Worm (Caenorhabditis elegans): ENCODE data around the gene C36A4.11.
"Not testable (repeated sequence)": the region's sequence is repeated elsewhere in the genome, so short reads cannot be mapped to it uniquely, and the experiment has no call there.

Gene C36A4.11

ce11 chrIII:3843514-3843913 is 3.1 kb downstream of the C36A4.11 start, which contains the start of gene C36A4.4:
TSS of gene C36A4.4 (minus strand) at chrIII:3843614.
- not testable (repeated sequence) for TF ChIP-seq hlh-8 (tag; optimal IDR thresholded peaks at IDR 0.05); ceh-18 (tag; optimal IDR thresholded peaks at IDR 0.05); ceh-6 (GFP tag; optimal IDR thresholded peaks at IDR 0.05)

- not testable (repeated sequence) for TF ChIP-seq lim-6 (tag; optimal IDR thresholded peaks at IDR 0.05); C38D4.7 (GFP tag; optimal IDR thresholded peaks at IDR 0.05); nhr-232 (tag; optimal IDR thresholded peaks at IDR 0.05)
Measured at ce11 chrIII:3844746-3845145, 4.4 kb downstream of the C36A4.11 start, which contains the start of gene maph-1.3. TSS of gene maph-1.3 (plus strand) at chrIII:3844893.

- TF ChIP-seq ceh-34 (tag; optimal IDR thresholded peaks at IDR 0.05): peak; percentile 3
Measured at ce11 chrIII:3852030-3852579, 11.7 kb downstream of the C36A4.11 start, which contains the start of gene cyp-25A4. TSS of gene cyp-25A4 (minus strand) at chrIII:3852080.

- TF ChIP-seq ceh-31 (tag; optimal IDR thresholded peaks at IDR 0.05) (peak; percentile 29), ceh-45 (GFP tag; IDR thresholded peaks at IDR 0.05) (0 out of 2 replicates have a peak, but pooled peaks have one; percentile 59)
Measured at ce11 chrIII:3854868-3855267, 14.5 kb downstream of the C36A4.11 start.

- TF ChIP-seq ceh-31 (tag; optimal IDR thresholded peaks at IDR 0.05): peak; percentile 16
Measured at ce11 chrIII:3857007-3857406, 16.6 kb downstream of the C36A4.11 start.

ce11 chrIII:3862918-3863385 is 22.6 kb downstream of the C36A4.11 start, which contains the start of gene brc-1:
TSS of gene brc-1 (minus strand) at chrIII:3862968.
- TF ChIP-seq C38D4.7 (GFP tag; optimal IDR thresholded peaks at IDR 0.05) (no peak), ceh-31 (tag; optimal IDR thresholded peaks at IDR 0.05) (peak; percentile 86), ets-4 (tag; optimal IDR thresholded peaks at IDR 0.05) (no peak), F13H6.1 (tag; optimal IDR thresholded peaks at IDR 0.05) (no peak), unc-3 (GFP tag; conservative IDR thresholded peaks at IDR 0.05) (peak; percentile 57; the same call in 1 of the 2 replicates), unc-3 (tag; optimal IDR thresholded peaks at IDR 0.05) (peak; percentile 60), ceh-30 (tag; optimal IDR thresholded peaks at IDR 0.05) (peak; percentile 38), ceh-2 (tag; optimal IDR thresholded peaks at IDR 0.05) (no peak), lim-6 (tag; optimal IDR thresholded peaks at IDR 0.05) (no peak), unc-86 (tag; optimal IDR thresholded peaks at IDR 0.05) (peak; percentile 50), syd-9 (tag; optimal IDR thresholded peaks at IDR 0.05) (no peak), unc-55 (GFP tag; optimal IDR thresholded peaks at IDR 0.05) (peak; percentile 21), pha-4 (tag; optimal IDR thresholded peaks at IDR 0.05) (no peak), ceh-45 (GFP tag; IDR thresholded peaks at IDR 0.05) (no peak), rnt-1 (tag; optimal IDR thresholded peaks at IDR 0.05) (peak; percentile 44), che-1 (tag; optimal IDR thresholded peaks at IDR 0.05) (no peak), pat-9 (tag; optimal IDR thresholded peaks at IDR 0.05) (peak; percentile 8), tbx-2 (tag; optimal IDR thresholded peaks at IDR 0.05) (peak; percentile 68), ref-2 (tag; optimal IDR thresholded peaks at IDR 0.05) (peak; percentile 54), ceh-48 (tag; optimal IDR thresholded peaks at IDR 0.05) (peak; percentile 49), hlh-15 (tag; optimal IDR thresholded peaks at IDR 0.05) (peak; percentile 11), unc-42 (tag; optimal IDR thresholded peaks at IDR 0.05) (peak; percentile 82), odd-2 (tag; optimal IDR thresholded peaks at IDR 0.05) (no peak), hlh-6 (tag; optimal IDR thresholded peaks at IDR 0.05) (no peak), mec-3 (tag; optimal IDR thresholded peaks at IDR 0.05; ENCODE audit: borderline replicate concordance) (no peak), pha-2 (tag; optimal IDR thresholded peaks at IDR 0.05) (no peak), elt-4 (tag; optimal IDR thresholded peaks at IDR 0.05) (no peak), fkh-6 (tag; optimal IDR thresholded peaks at IDR 0.05) (no peak), ztf-16 (tag; optimal IDR thresholded peaks at IDR 0.05) (peak; percentile 57), gmeb-2 (tag; optimal IDR thresholded peaks at IDR 0.05) (no peak), ceh-34 (tag; optimal IDR thresholded peaks at IDR 0.05) (peak; percentile 77), pax-1 (tag; optimal IDR thresholded peaks at IDR 0.05) (peak; percentile 65), ceh-14 (tag; optimal IDR thresholded peaks at IDR 0.05) (peak; percentile 54), eyg-1 (tag; optimal IDR thresholded peaks at IDR 0.05) (no peak), elt-2 (tag; optimal IDR thresholded peaks at IDR 0.05) (peak; percentile 17), sox-4 (tag; optimal IDR thresholded peaks at IDR 0.05) (peak; percentile 31), ceh-9 (tag; optimal IDR thresholded peaks at IDR 0.05) (no peak)

Data from whole organism, late embryonic.